Fruit fly (Drosophila melanogaster) ovary, adult (tissue): ENCODE results near the gene CG46520.
"Not testable (repeated sequence)": the region's sequence is repeated elsewhere in the genome, so short reads cannot be mapped to it uniquely, and the experiment has no call there.

ENCODE experiments used
- CG17801 ChIP-seq: fragments of 200-800 bp; optimal IDR thresholded peaks from 2 replicates; lab custom pipeline; 2019; ENCODE audit warnings: missing biosample characterization, mild to moderate bottlenecking, missing genetic modification characterization, moderate library complexity; ENCODE audit not compliant: partially characterized antibody

Gene CG46520

dm6 chrX:22236265-22236664 is at the start of gene CG46520:
TSS of gene CG46520 (plus strand) at chrX:22236565.
- TF ChIP-seq CG17801 (GFP tag; lab: Kevin White, UChicago) = not testable (repeated sequence)

DNA sequence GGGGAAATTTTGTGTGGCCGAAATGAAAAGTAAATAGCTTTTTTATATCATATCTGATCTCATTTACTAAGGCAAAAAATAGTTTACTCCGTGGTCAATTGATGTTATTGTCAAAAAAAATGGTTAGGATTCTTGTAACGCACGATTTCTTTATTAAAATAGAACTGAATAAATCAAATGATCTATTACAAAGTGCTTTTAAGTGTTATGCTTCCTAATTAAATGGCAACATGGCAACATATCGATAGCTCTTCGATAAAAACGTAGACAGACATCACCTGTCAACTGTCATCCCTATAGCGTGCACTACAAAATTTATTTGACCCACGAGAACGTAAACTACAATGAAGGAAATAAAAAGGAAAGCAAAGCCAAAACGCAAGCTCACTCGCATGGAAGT is 49.3 kb upstream of the CG46520 start, which contains the start of gene CG46512:
Gene CG46512, plus strand, starts transcription at position 301 of the 400 bp plus-strand sequence.
- TF ChIP-seq CG17801 (GFP tag; lab: Kevin White, UChicago) = not testable (repeated sequence)

- TF ChIP-seq CG17801 (GFP tag; lab: Kevin White, UChicago) = not testable (repeated sequence)
Observed at dm6 chrX:22191973-22192372, 44.4 kb upstream of the CG46520 start, which contains the start of gene CG46513. TSS of gene CG46513 (plus strand) at chrX:22192273.

- TF ChIP-seq CG17801 (GFP tag; lab: Kevin White, UChicago) = not testable (repeated sequence)
Observed at dm6 chrX:22196874-22197273, 39.5 kb upstream of the CG46520 start, which contains the start of gene CG46514. TSS of gene CG46514 (plus strand) at chrX:22197174.

- not testable (repeated sequence) for TF ChIP-seq CG17801 (GFP tag; lab: Kevin White, UChicago)
Observed at dm6 chrX:22201883-22202282, 34.5 kb upstream of the CG46520 start, which contains the start of gene CG46515. TSS of gene CG46515 (plus strand) at chrX:22202183.

dm6 chrX:22212028-22212427 is 24.3 kb upstream of the CG46520 start, which contains the start of gene CG46516:
TSS of gene CG46516 (plus strand) at chrX:22212328.
- TF ChIP-seq CG17801 (GFP tag; lab: Kevin White, UChicago) = not testable (repeated sequence)

DNA sequence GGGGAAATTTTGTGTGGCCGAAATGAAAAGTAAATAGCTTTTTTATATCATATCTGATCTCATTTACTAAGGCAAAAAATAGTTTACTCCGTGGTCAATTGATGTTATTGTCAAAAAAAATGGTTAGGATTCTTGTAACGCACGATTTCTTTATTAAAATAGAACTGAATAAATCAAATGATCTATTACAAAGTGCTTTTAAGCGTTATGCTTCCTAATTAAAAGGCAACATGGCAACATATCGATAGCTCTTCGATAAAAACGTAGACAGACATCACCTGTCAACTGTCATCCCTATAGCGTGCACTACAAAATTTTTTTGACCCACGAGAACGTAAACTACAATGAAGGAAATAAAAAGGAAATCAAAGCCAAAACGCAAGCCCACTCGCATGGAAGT is 19.3 kb upstream of the CG46520 start, which contains the start of gene CG46517:
Gene CG46517, plus strand, starts transcription at position 301 of the 400 bp plus-strand sequence.
- TF ChIP-seq CG17801 (GFP tag; lab: Kevin White, UChicago) = not testable (repeated sequence)

- TF ChIP-seq CG17801 (GFP tag; lab: Kevin White, UChicago) = not testable (repeated sequence)
Observed at dm6 chrX:22226273-22226672, 10.1 kb upstream of the CG46520 start, which contains the start of gene CG46518. TSS of gene CG46518 (plus strand) at chrX:22226573.

DNA sequence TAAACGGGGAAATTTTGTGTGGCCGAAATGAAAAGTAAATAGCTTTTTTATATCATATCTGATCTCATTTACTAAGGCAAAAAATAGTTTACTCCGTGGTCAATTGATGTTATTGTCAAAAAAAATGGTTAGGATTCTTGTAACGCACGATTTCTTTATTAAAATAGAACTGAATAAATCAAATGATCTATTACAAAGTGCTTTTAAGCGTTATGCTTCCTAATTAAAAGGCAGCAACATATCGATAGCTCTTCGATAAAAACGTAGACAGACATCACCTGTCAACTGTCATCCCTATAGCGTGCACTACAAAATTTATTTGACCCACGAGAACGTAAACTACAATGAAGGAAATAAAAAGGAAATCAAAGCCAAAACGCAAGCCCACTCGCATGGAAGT is 5.1 kb upstream of the CG46520 start, which contains the start of gene CG46519:
Gene CG46519, plus strand, starts transcription at position 301 of the 400 bp plus-strand sequence.
- not testable (repeated sequence) for TF ChIP-seq CG17801 (GFP tag; lab: Kevin White, UChicago)

DNA sequence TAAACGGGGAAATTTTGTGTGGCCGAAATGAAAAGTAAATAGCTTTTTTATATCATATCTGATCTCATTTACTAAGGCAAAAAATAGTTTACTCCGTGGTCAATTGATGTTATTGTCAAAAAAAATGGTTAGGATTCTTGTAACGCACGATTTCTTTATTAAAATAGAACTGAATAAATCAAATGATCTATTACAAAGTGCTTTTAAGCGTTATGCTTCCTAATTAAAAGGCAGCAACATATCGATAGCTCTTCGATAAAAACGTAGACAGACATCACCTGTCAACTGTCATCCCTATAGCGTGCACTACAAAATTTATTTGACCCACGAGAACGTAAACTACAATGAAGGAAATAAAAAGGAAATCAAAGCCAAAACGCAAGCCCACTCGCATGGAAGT is 4.9 kb downstream of the CG46520 start, which contains the start of gene CG46521:
Gene CG46521, plus strand, starts transcription at position 301 of the 400 bp plus-strand sequence.
- TF ChIP-seq CG17801 (GFP tag; lab: Kevin White, UChicago) = not testable (repeated sequence)

DNA sequence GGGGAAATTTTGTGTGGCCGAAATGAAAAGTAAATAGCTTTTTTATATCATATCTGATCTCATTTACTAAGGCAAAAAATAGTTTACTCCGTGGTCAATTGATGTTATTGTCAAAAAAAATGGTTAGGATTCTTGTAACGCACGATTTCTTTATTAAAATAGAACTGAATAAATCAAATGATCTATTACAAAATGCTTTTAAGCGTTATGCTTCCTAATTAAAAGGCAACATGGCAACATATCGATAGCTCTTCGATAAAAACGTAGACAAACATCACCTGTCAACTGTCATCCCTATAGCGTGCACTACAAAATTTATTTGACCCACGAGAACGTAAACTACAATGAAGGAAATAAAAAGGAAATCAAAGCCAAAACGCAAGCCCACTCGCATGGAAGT is 9.9 kb downstream of the CG46520 start, which contains the start of gene CG46522:
Gene CG46522, plus strand, starts transcription at position 301 of the 400 bp plus-strand sequence.
- not testable (repeated sequence) for TF ChIP-seq CG17801 (GFP tag; lab: Kevin White, UChicago)

- TF ChIP-seq CG17801 (GFP tag; lab: Kevin White, UChicago) = not testable (repeated sequence)
Observed at dm6 chrX:22251282-22251681, 14.9 kb downstream of the CG46520 start, which contains the start of gene CG41562. TSS of gene CG41562 (plus strand) at chrX:22251582.
